Worm (Caenorhabditis elegans) whole organism, L3 larva: ENCODE measurements around the gene srj-10.

Source experiments
- R02D3.7 ChIP-seq: fragments of 150-350 bp; optimal IDR thresholded peaks from 2 replicates; lab custom pipeline; 2014; ENCODE audit warnings: missing biosample characterization, missing genetic modification characterization
- ZK546.5 ChIP-seq: sonication (generic microtip); optimal IDR thresholded peaks from 2 replicates; lab custom pipeline; 2017; ENCODE audit warnings: missing biosample characterization, missing genetic modification characterization
- aly-2 ChIP-seq: fragments of 150-350 bp; optimal IDR thresholded peaks from 2 replicates; lab custom pipeline; 2014; ENCODE audit warnings: missing biosample characterization, missing genetic modification characterization
- ceh-16 ChIP-seq: sonication (generic microtip); optimal IDR thresholded peaks from 2 replicates; lab custom pipeline; 2017; ENCODE audit warnings: missing biosample characterization, missing genetic modification characterization
- ceh-28 ChIP-seq: fragments of 150-350 bp; optimal IDR thresholded peaks from 2 replicates; lab custom pipeline; 2014; ENCODE audit warnings: missing biosample characterization, missing genetic modification reagents, missing genetic modification characterization
- ceh-82 ChIP-seq: fragments of 150-350 bp; optimal IDR thresholded peaks from 2 replicates; lab custom pipeline; 2014; ENCODE audit warnings: missing biosample characterization, missing genetic modification characterization
- ceh-9 ChIP-seq: sonication (generic microtip); optimal IDR thresholded peaks from 2 replicates; lab custom pipeline; 2018; ENCODE audit warnings: missing biosample characterization, missing genetic modification characterization
- egl-27 ChIP-seq: sonication (generic microtip); optimal IDR thresholded peaks from 4 replicates; lab custom pipeline; 2017; ENCODE audit warnings: missing biosample characterization, missing genetic modification reagents, missing genetic modification characterization
- egl-5 ChIP-seq: fragments of 150-350 bp; optimal IDR thresholded peaks from 2 replicates; lab custom pipeline; 2017; ENCODE audit warnings: missing biosample characterization, missing genetic modification reagents, missing genetic modification characterization, inconsistent platforms
- elt-1 ChIP-seq: fragments of 150-350 bp; optimal IDR thresholded peaks from 2 replicates; lab custom pipeline; 2014; ENCODE audit warnings: missing biosample characterization, missing genetic modification characterization
- elt-2 ChIP-seq: sonication (generic microtip); optimal IDR thresholded peaks from 2 replicates; lab custom pipeline; 2016; ENCODE audit warnings: missing genetic modification reagents, mild to moderate bottlenecking, missing genetic modification characterization, missing compliant biosample characterization
- elt-3 ChIP-seq, 3 experiments: fragments of 150-350 bp in 1 of 3; sonication (generic microtip) in 2 of 3; optimal IDR thresholded peaks; 2 replicates in 2 of 3; 4 replicates in 1 of 3; lab custom pipeline; 2014 to 2017; ENCODE audit warnings: missing biosample characterization in 3 of 3, missing genetic modification characterization in 3 of 3
- eor-1 ChIP-seq, 2 experiments: fragments of 150-350 bp; optimal IDR thresholded peaks; 2 replicates each; lab custom pipeline; 2014 to 2018; ENCODE audit warnings: missing biosample characterization in 2 of 2, missing genetic modification characterization in 2 of 2
- fkh-10 ChIP-seq: sonication (generic microtip); optimal IDR thresholded peaks from 2 replicates; lab custom pipeline; 2017; ENCODE audit warnings: missing biosample characterization, missing genetic modification reagents, missing genetic modification characterization
- fkh-2 ChIP-seq: fragments of 150-350 bp; optimal IDR thresholded peaks from 2 replicates; lab custom pipeline; 2014; ENCODE audit warnings: missing biosample characterization, missing genetic modification reagents, missing genetic modification characterization
- hmg-11 ChIP-seq: sonication (generic microtip); optimal IDR thresholded peaks from 2 replicates; lab custom pipeline; 2016; ENCODE audit warnings: missing genetic modification characterization, missing compliant biosample characterization
- jun-1 ChIP-seq: fragments of 150-350 bp; optimal IDR thresholded peaks from 2 replicates; lab custom pipeline; 2014; ENCODE audit warnings: missing biosample characterization, missing genetic modification reagents, missing genetic modification characterization
- lin-15B ChIP-seq: fragments of 150-350 bp; optimal IDR thresholded peaks from 2 replicates; lab custom pipeline; 2014; ENCODE audit warnings: missing biosample characterization, missing genetic modification characterization
- lin-39 ChIP-seq: fragments of 150-350 bp; optimal IDR thresholded peaks from 2 replicates; lab custom pipeline; 2018; ENCODE audit warnings: missing biosample characterization, missing genetic modification reagents, missing genetic modification characterization
- mdl-1 ChIP-seq: fragments of 150-350 bp; optimal IDR thresholded peaks from 2 replicates; lab custom pipeline; 2014; ENCODE audit warnings: missing biosample characterization, missing genetic modification characterization
- nhr-11 ChIP-seq: fragments of 150-350 bp; optimal IDR thresholded peaks from 2 replicates; lab custom pipeline; 2014; ENCODE audit warnings: missing biosample characterization, missing genetic modification characterization
- nhr-12 ChIP-seq: fragments of 150-350 bp; optimal IDR thresholded peaks from 2 replicates; lab custom pipeline; 2014; ENCODE audit warnings: missing biosample characterization, missing genetic modification characterization
- nhr-237 ChIP-seq: fragments of 150-350 bp; optimal IDR thresholded peaks from 2 replicates; lab custom pipeline; 2014; ENCODE audit warnings: missing biosample characterization, missing genetic modification characterization
- nhr-25 ChIP-seq: sonication (generic microtip); optimal IDR thresholded peaks from 2 replicates; lab custom pipeline; 2017; ENCODE audit warnings: missing biosample characterization, missing genetic modification characterization
- nhr-43 ChIP-seq: sonication (generic microtip); optimal IDR thresholded peaks from 2 replicates; lab custom pipeline; 2016; ENCODE audit warnings: mild to moderate bottlenecking, missing genetic modification characterization, missing compliant biosample characterization; ENCODE audit not compliant: poor library complexity, severe bottlenecking
- nhr-67 ChIP-seq: fragments of 150-350 bp; optimal IDR thresholded peaks from 2 replicates; lab custom pipeline; 2014; ENCODE audit warnings: missing biosample characterization, missing genetic modification characterization
- nhr-76 ChIP-seq: fragments of 150-350 bp; sonication (generic microtip); optimal IDR thresholded peaks from 5 replicates; lab custom pipeline; 2014; ENCODE audit warnings: missing biosample characterization, missing genetic modification characterization
- nhr-77 ChIP-seq: fragments of 150-350 bp; optimal IDR thresholded peaks from 2 replicates; lab custom pipeline; 2014; ENCODE audit warnings: missing biosample characterization, missing genetic modification characterization
- pha-4 ChIP-seq: fragments of 150-350 bp; optimal IDR thresholded peaks from 2 replicates; lab custom pipeline; 2014; ENCODE audit warnings: missing biosample characterization, missing genetic modification reagents, missing genetic modification characterization
- pqm-1 ChIP-seq: fragments of 150-350 bp; optimal IDR thresholded peaks from 2 replicates; lab custom pipeline; 2017; ENCODE audit warnings: missing biosample characterization, missing genetic modification characterization, inconsistent platforms
- sea-2 ChIP-seq: fragments of 150-350 bp; sonication (generic microtip); optimal IDR thresholded peaks from 4 replicates; lab custom pipeline; 2014; ENCODE audit warnings: missing biosample characterization, missing genetic modification reagents, missing genetic modification characterization
- skn-1 ChIP-seq: fragments of 150-350 bp; optimal IDR thresholded peaks from 2 replicates; lab custom pipeline; 2014; ENCODE audit warnings: missing biosample characterization, missing genetic modification characterization
- tbx-2 ChIP-seq: sonication (generic microtip); optimal IDR thresholded peaks from 2 replicates; lab custom pipeline; 2016; ENCODE audit warnings: mild to moderate bottlenecking, missing genetic modification characterization, missing compliant biosample characterization
- unc-39 ChIP-seq: sonication (generic microtip); optimal IDR thresholded peaks from 4 replicates; lab custom pipeline; 2017; ENCODE audit warnings: missing biosample characterization, missing genetic modification characterization
- unc-62 ChIP-seq: fragments of 150-350 bp; sonication (generic microtip); optimal IDR thresholded peaks from 4 replicates; lab custom pipeline; 2014; ENCODE audit warnings: missing biosample characterization, missing genetic modification reagents, missing genetic modification characterization
- zag-1 ChIP-seq: fragments of 150-350 bp; optimal IDR thresholded peaks from 2 replicates; lab custom pipeline; 2014; ENCODE audit warnings: missing biosample characterization, missing genetic modification characterization
- ztf-11 ChIP-seq: fragments of 150-350 bp; optimal IDR thresholded peaks from 2 replicates; lab custom pipeline; 2014; ENCODE audit warnings: missing biosample characterization, missing genetic modification characterization
- ztf-4 ChIP-seq: fragments of 150-350 bp; optimal IDR thresholded peaks from 2 replicates; lab custom pipeline; 2014; ENCODE audit warnings: missing biosample characterization, missing genetic modification characterization

srj-10 gene

DNA sequence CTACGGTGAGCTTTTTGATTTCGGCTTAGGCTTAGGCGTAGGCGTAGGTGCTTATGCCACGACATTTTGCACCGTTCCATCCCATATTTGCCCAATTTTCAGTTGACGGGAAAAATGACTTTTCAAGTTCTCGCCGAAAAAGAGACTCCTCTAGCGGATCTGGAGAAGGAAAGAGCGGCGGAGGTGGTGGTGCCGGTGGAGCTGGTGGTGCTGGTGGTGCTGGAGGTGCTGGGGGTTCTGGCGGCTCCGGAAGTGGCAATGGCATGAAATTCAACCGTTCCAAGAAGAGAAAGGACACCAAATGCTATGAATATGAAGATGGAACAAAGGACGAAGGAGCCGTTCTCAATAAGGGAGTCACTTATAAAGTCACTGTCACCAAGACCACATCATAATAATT lies 26.7 kb downstream of the srj-10 start:
- TF ChIP-seq ceh-82 (tag; lab: Kevin White, UChicago) (no peak), lin-39 (no peak), elt-1 (tag; lab: Kevin White, UChicago) (no peak), skn-1 (tag; lab: Kevin White, UChicago) (no peak), unc-62 (GFP tag; lab: Kevin White, UChicago) (no peak), sea-2 (GFP tag; lab: Kevin White, UChicago) (no peak), R02D3.7 (tag; lab: Kevin White, UChicago) (no peak), pha-4 (tag; lab: Kevin White, UChicago) (no peak), jun-1 (tag; lab: Kevin White, UChicago) (no peak), fkh-10 (GFP tag; lab: Kevin White, UChicago) (no peak), nhr-25 (tag; lab: Kevin White, UChicago) (no peak), nhr-77 (tag; lab: Kevin White, UChicago) (no peak)

DNA sequence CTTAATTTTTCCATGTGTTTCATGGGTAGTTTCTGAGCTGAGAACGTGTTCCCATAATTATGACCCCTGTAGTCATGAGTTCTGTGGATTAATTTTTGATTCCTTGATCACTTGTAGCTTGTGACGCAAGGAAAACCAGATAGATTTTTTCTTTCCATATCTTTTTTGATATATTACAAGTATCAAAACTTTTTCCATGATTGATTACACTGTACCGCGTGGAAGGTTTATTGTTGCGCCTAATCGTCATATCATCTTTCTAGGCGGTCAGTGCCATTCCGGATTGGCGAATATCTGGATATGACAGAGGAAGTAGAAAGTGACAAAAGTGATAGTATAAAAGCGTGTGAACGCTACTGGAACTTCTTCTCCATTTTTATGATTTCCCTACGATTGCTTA lies 27.2 kb downstream of the srj-10 start, which contains the start of gene ZK285.2:
TSS of gene ZK285.2 (plus strand) at position 301 of the 400 bp plus-strand sequence.
- no peak for TF ChIP-seq hmg-11 (tag; lab: Kevin White, UChicago)
- no peak for TF ChIP-seq nhr-77 (tag; lab: Kevin White, UChicago)
- TF ChIP-seq elt-1 (tag; lab: Kevin White, UChicago) = no peak
- no peak for TF ChIP-seq ceh-9 (tag; lab: Kevin White, UChicago)
- TF ChIP-seq mdl-1 (tag; lab: Kevin White, UChicago) = no peak
- no peak for TF ChIP-seq egl-27 (tag; lab: Kevin White, UChicago)
- TF ChIP-seq nhr-12 (tag; lab: Kevin White, UChicago) = no peak
- TF ChIP-seq nhr-11 (tag; lab: Kevin White, UChicago) = no peak
- no peak for TF ChIP-seq eor-1 (tag; optimal IDR thresholded peaks at IDR 0.05; lab: Kevin White, UChicago)
- TF ChIP-seq ceh-28 (tag; lab: Kevin White, UChicago) = no peak
- TF ChIP-seq zag-1 (tag; lab: Kevin White, UChicago) = no peak
- no peak for TF ChIP-seq ceh-16 (tag; lab: Kevin White, UChicago)
- TF ChIP-seq lin-15B (tag; lab: Kevin White, UChicago) = no peak
- TF ChIP-seq nhr-67 (tag; lab: Kevin White, UChicago) = no peak
- TF ChIP-seq fkh-2 = no peak

DNA sequence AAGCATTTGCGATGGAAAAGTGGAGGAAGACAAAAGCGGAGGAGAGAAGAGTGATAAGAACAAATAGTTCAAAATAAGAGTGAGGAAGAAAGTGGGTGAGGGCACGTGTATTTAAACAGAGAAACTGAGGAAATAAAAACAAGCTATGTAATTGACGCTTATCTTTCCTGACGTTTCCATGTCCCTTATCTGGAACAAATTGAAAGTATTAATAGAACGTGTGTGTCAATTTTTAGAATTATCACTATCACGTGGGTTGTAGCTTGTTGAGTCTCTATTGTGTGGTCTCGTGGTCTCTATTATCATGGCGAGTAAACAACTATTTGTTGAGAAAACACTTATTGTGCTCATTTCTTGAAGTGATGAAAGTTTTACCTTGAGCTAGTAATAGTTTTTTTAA lies 27.9 kb downstream of the srj-10 start, which contains the start of gene T10C6.15:
TSS of gene T10C6.15 (minus strand) at position 104 of the 400 bp plus-strand sequence.
- no peak for TF ChIP-seq ztf-11 (tag; lab: Kevin White, UChicago)
- TF ChIP-seq jun-1 (tag; lab: Kevin White, UChicago) = peak; percentile 82
- TF ChIP-seq nhr-43 (tag; lab: Kevin White, UChicago) = peak; percentile 57
- TF ChIP-seq elt-3 (tag; optimal IDR thresholded peaks at IDR 0.05; lab: Kevin White, UChicago) = no peak
- TF ChIP-seq fkh-10 (GFP tag; lab: Kevin White, UChicago) = no peak
- no peak for TF ChIP-seq nhr-12 (tag; lab: Kevin White, UChicago)
- TF ChIP-seq eor-1 (tag; optimal IDR thresholded peaks at IDR 0.05; lab: Kevin White, UChicago) = no peak
- no peak for TF ChIP-seq ztf-4 (tag; lab: Kevin White, UChicago)
- no peak for TF ChIP-seq zag-1 (tag; lab: Kevin White, UChicago)
- peak; percentile 92 for TF ChIP-seq pqm-1
- peak; percentile 90 for TF ChIP-seq pha-4 (tag; lab: Kevin White, UChicago)
- peak; percentile 99 for TF ChIP-seq elt-2 (tag; lab: Kevin White, UChicago)

DNA sequence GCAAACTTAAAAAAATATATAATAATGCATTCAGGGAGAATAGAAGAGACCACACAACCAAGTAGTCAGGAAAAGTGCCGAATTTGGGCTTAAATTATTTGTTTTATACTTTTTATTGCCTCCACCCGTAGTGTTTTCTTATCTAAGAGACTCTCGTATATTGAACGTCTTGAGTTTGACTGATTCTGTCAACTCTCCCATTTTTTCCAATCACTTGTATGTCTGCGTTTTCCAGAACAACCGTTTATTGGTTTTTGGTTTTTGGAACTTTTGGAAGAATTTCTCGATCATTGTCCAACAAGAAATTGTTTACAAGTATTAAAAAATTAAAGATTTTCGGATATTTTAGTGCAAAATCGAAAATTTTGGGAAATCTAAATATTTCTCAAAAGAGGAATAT lies 30.1 kb downstream of the srj-10 start:
- TF ChIP-seq egl-5 (tag; lab: Kevin White, UChicago) (no peak), nhr-237 (tag; lab: Kevin White, UChicago) (no peak), unc-39 (tag; lab: Kevin White, UChicago) (no peak), aly-2 (tag; lab: Kevin White, UChicago) (no peak), elt-3 (tag; optimal IDR thresholded peaks at IDR 0.05; lab: Kevin White, UChicago) (no peak), ztf-11 (tag; lab: Kevin White, UChicago) (no peak), ZK546.5 (tag; lab: Kevin White, UChicago) (no peak), ceh-82 (tag; lab: Kevin White, UChicago) (no peak), ceh-9 (tag; lab: Kevin White, UChicago) (no peak), pqm-1 (peak; percentile 53), nhr-43 (tag; lab: Kevin White, UChicago) (no peak), nhr-76 (tag; lab: Kevin White, UChicago) (no peak), pha-4 (tag; lab: Kevin White, UChicago) (peak; percentile 28), elt-2 (tag; lab: Kevin White, UChicago) (peak; percentile 81), nhr-12 (tag; lab: Kevin White, UChicago) (no peak), tbx-2 (tag; lab: Kevin White, UChicago) (no peak)
